Worm (Caenorhabditis elegans) whole organism, L1 larva: ENCODE results near the gene anp-1.

Experiments
- C34B4.2 ChIP-seq: sonication (generic microtip); optimal IDR thresholded peaks from 2 replicates; lab custom pipeline; 2017; ENCODE audit warnings: mild to moderate bottlenecking, missing genetic modification characterization, missing compliant biosample characterization
- aha-1 ChIP-seq: fragments of 150-350 bp; optimal IDR thresholded peaks from 2 replicates; lab custom pipeline; 2014; ENCODE audit warnings: missing biosample characterization, missing genetic modification characterization
- ama-1 ChIP-seq: fragments of 150-350 bp; optimal IDR thresholded peaks from 2 replicates; lab custom pipeline; 2014
- blmp-1 ChIP-seq: fragments of 150-350 bp; optimal IDR thresholded peaks from 2 replicates; lab custom pipeline; 2014; ENCODE audit warnings: missing biosample characterization, missing genetic modification characterization
- ceh-82 ChIP-seq, 3 experiments: fragments of 150-350 bp in 1 of 3; sonication (generic microtip) in 2 of 3; optimal IDR thresholded peaks; 2 replicates each; lab custom pipeline; 2014 to 2017; ENCODE audit warnings: missing biosample characterization in 3 of 3, missing genetic modification characterization in 3 of 3
- ceh-88 ChIP-seq: fragments of 200-800 bp; sonication (Bioruptor generic); IDR thresholded peaks from 2 replicates; pipeline ENCODE4 v1.3.6; 2022; ENCODE audit warnings: missing genetic modification characterization, missing compliant biosample characterization
- ceh-90 ChIP-seq: sonication (generic microtip); optimal IDR thresholded peaks from 2 replicates; lab custom pipeline; 2016; ENCODE audit warnings: missing genetic modification characterization, missing compliant biosample characterization
- ces-1 ChIP-seq: fragments of 150-350 bp; optimal IDR thresholded peaks from 2 replicates; lab custom pipeline; 2014; ENCODE audit warnings: missing biosample characterization, missing genetic modification reagents, missing genetic modification characterization
- dsc-1 ChIP-seq: sonication (generic microtip); optimal IDR thresholded peaks from 2 replicates; lab custom pipeline; 2016; ENCODE audit warnings: mild to moderate bottlenecking, missing genetic modification characterization, missing compliant biosample characterization
- egl-13 ChIP-seq: sonication (generic microtip); optimal IDR thresholded peaks from 2 replicates; lab custom pipeline; 2016; ENCODE audit warnings: missing genotype, missing genetic modification reagents, missing genetic modification characterization, missing compliant biosample characterization
- elt-3 ChIP-seq, 6 experiments: fragments of 150-350 bp in 1 of 6; sonication (generic microtip); optimal IDR thresholded peaks; 2 replicates each; lab custom pipeline; 2017 to 2018; ENCODE audit warnings: missing biosample characterization in 6 of 6, missing genetic modification characterization in 6 of 6, inconsistent platforms in 1 of 6
- ets-5 ChIP-seq: fragments of 200-800 bp; sonication (Bioruptor generic); IDR thresholded peaks from 2 replicates; pipeline ENCODE4 v1.3.6; 2022; ENCODE audit warnings: missing genetic modification characterization, missing compliant biosample characterization
- fkh-4 ChIP-seq: sonication (generic microtip); optimal IDR thresholded peaks from 2 replicates; lab custom pipeline; 2016; ENCODE audit warnings: missing compliant biosample characterization, missing genetic modification characterization, borderline replicate concordance
- fkh-8 ChIP-seq: sonication (generic microtip); optimal IDR thresholded peaks from 2 replicates; lab custom pipeline; 2016; ENCODE audit warnings: mild to moderate bottlenecking, missing genetic modification characterization, missing compliant biosample characterization
- fos-1 ChIP-seq: fragments of 150-350 bp; optimal IDR thresholded peaks from 2 replicates; lab custom pipeline; 2014; ENCODE audit warnings: missing biosample characterization, missing genetic modification characterization
- hlh-4 ChIP-seq: sonication (generic microtip); optimal IDR thresholded peaks from 2 replicates; lab custom pipeline; 2016; ENCODE audit warnings: mild to moderate bottlenecking, missing genetic modification characterization, missing compliant biosample characterization
- hpl-2 ChIP-seq: fragments of 150-350 bp; optimal IDR thresholded peaks from 2 replicates; lab custom pipeline; 2014; ENCODE audit warnings: missing biosample characterization, missing genetic modification reagents, missing genetic modification characterization
- jun-1 ChIP-seq: fragments of 150-350 bp; optimal IDR thresholded peaks from 2 replicates; lab custom pipeline; 2014; ENCODE audit warnings: missing biosample characterization, missing genetic modification reagents, missing genetic modification characterization
- lin-13 ChIP-seq: fragments of 150-350 bp; optimal IDR thresholded peaks from 2 replicates; lab custom pipeline; 2014; ENCODE audit warnings: missing biosample characterization, missing genetic modification reagents, missing genetic modification characterization
- lin-14 ChIP-seq: fragments of 200-800 bp; sonication (Bioruptor generic); optimal IDR thresholded peaks from 2 replicates; lab custom pipeline; 2018; ENCODE audit warnings: mild to moderate bottlenecking, missing genetic modification characterization, moderate library complexity, missing compliant biosample characterization
- lin-35 ChIP-seq, 2 experiments: fragments of 150-350 bp; optimal IDR thresholded peaks; 2 replicates each; lab custom pipeline; 2014; ENCODE audit warnings: missing biosample characterization in 2 of 2, missing genetic modification characterization in 2 of 2, missing genetic modification reagents in 2 of 2
- lsy-2 ChIP-seq, 2 experiments: fragments of 150-350 bp; optimal IDR thresholded peaks; 2 replicates each; lab custom pipeline; 2014; ENCODE audit warnings: missing biosample characterization in 2 of 2, missing genetic modification characterization in 2 of 2
- mab-9 ChIP-seq: fragments of 200-800 bp; sonication (Bioruptor generic); IDR thresholded peaks from 2 replicates; pipeline ENCODE4 v1.3.6; 2022; ENCODE audit warnings: missing genetic modification reagents, missing genetic modification characterization, missing compliant biosample characterization
- mdl-1 ChIP-seq, 2 experiments: fragments of 150-350 bp; optimal IDR thresholded peaks; 2 replicates each; lab custom pipeline; 2014 to 2017; ENCODE audit warnings: missing biosample characterization in 2 of 2, missing genetic modification characterization in 2 of 2, inconsistent platforms in 1 of 2
- mef-2 ChIP-seq: fragments of 150-350 bp; optimal IDR thresholded peaks from 2 replicates; lab custom pipeline; 2014; ENCODE audit warnings: missing biosample characterization, missing genetic modification characterization
- mep-1 ChIP-seq: fragments of 150-350 bp; optimal IDR thresholded peaks from 2 replicates; lab custom pipeline; 2014; ENCODE audit warnings: missing biosample characterization, missing genetic modification characterization
- nhr-12 ChIP-seq: sonication (generic microtip); optimal IDR thresholded peaks from 2 replicates; lab custom pipeline; 2017; ENCODE audit warnings: missing biosample characterization, missing genetic modification characterization
- nhr-20 ChIP-seq: sonication (generic microtip); optimal IDR thresholded peaks from 2 replicates; lab custom pipeline; 2016; ENCODE audit warnings: mild to moderate bottlenecking, missing genetic modification characterization, missing compliant biosample characterization
- nhr-47 ChIP-seq: sonication (generic microtip); optimal IDR thresholded peaks from 2 replicates; lab custom pipeline; 2016; ENCODE audit warnings: mild to moderate bottlenecking, missing genetic modification characterization, moderate library complexity, missing compliant biosample characterization
- nhr-71 ChIP-seq: sonication (generic microtip); optimal IDR thresholded peaks from 2 replicates; lab custom pipeline; 2016; ENCODE audit warnings: mild to moderate bottlenecking, missing genetic modification characterization, moderate library complexity, missing compliant biosample characterization
- nhr-77 ChIP-seq: fragments of 150-350 bp; optimal IDR thresholded peaks from 2 replicates; lab custom pipeline; 2014; ENCODE audit warnings: missing biosample characterization, missing genetic modification characterization
- nhr-84 ChIP-seq: sonication (generic microtip); optimal IDR thresholded peaks from 2 replicates; lab custom pipeline; 2017; ENCODE audit warnings: missing biosample characterization, missing genetic modification characterization
- nhr-85 ChIP-seq: sonication (generic microtip); peaks from one replicate; lab custom pipeline; 2016; ENCODE audit warnings: missing genetic modification characterization, inconsistent platforms, missing compliant biosample characterization
- pag-3 ChIP-seq: sonication (generic microtip); optimal IDR thresholded peaks from 2 replicates; lab custom pipeline; 2017; ENCODE audit warnings: missing genetic modification characterization, mild to moderate bottlenecking, missing compliant biosample characterization, antibody characterized with exemption, borderline replicate concordance; ENCODE audit not compliant: insufficient read depth
- pqm-1 ChIP-seq: sonication (generic microtip); optimal IDR thresholded peaks from 3 replicates; lab custom pipeline; 2017; ENCODE audit warnings: missing biosample characterization, missing genetic modification characterization
- tbx-2 ChIP-seq: sonication (generic microtip); optimal IDR thresholded peaks from 2 replicates; lab custom pipeline; 2016; ENCODE audit warnings: missing genetic modification characterization, missing compliant biosample characterization
- unc-130 ChIP-seq: fragments of 150-350 bp; optimal IDR thresholded peaks from 2 replicates; lab custom pipeline; 2017; ENCODE audit warnings: missing biosample characterization, missing genetic modification characterization, inconsistent platforms
- unc-30 ChIP-seq: sonication (generic microtip); optimal IDR thresholded peaks from 2 replicates; lab custom pipeline; 2017; ENCODE audit warnings: missing biosample characterization, missing genetic modification characterization
- vab-15 ChIP-seq: sonication (generic microtip); optimal IDR thresholded peaks from 2 replicates; lab custom pipeline; 2017; ENCODE audit warnings: missing genotype, mild to moderate bottlenecking, missing genetic modification characterization, missing compliant biosample characterization
- xbp-1 ChIP-seq: sonication (generic microtip); optimal IDR thresholded peaks from 2 replicates; lab custom pipeline; 2016; ENCODE audit warnings: missing genetic modification characterization, missing compliant biosample characterization
- zip-4 ChIP-seq: fragments of 200-800 bp; sonication (Bioruptor generic); optimal IDR thresholded peaks from 2 replicates; lab custom pipeline; 2018; ENCODE audit warnings: mild to moderate bottlenecking, missing genetic modification characterization, moderate library complexity, missing compliant biosample characterization

Gene anp-1

ce11 chrV:12869948-12870347 is 10.7 kb downstream of the anp-1 start, which contains the start of gene T07F10.3 (continued):
- TF ChIP-seq nhr-77 (tag; lab: Kevin White, UChicago): peak; percentile 46
- peak; percentile 42 for TF ChIP-seq ama-1 (lab: Kevin White, UChicago)
- TF ChIP-seq mef-2: no peak
- peak; percentile 91 for TF ChIP-seq mab-9
- peak; percentile 97 for TF ChIP-seq nhr-71 (tag; lab: Kevin White, UChicago)
- TF ChIP-seq unc-130 (tag; lab: Kevin White, UChicago): peak; percentile 87
- peak in 1 of 2 experiments; percentile 75 for TF ChIP-seq mdl-1 (tag; optimal IDR thresholded peaks at IDR 0.05; lab: Kevin White, UChicago)
- peak; percentile 100 for TF ChIP-seq ceh-90 (tag; lab: Kevin White, UChicago)
- peak; percentile 90 for TF ChIP-seq fkh-8
- TF ChIP-seq ceh-88 (GFP tag; lab: Robert Waterston, UW): peak; percentile 88
- TF ChIP-seq ets-5 (GFP tag; lab: Robert Waterston, UW): no peak
- TF ChIP-seq lin-35 (GFP tag; optimal IDR thresholded peaks at IDR 0.05; lab: Kevin White, UChicago): peak; percentile 98 to 99
- peak; percentile 90 for TF ChIP-seq zip-4 (GFP tag; lab: Kevin White, UChicago)
- no peak for TF ChIP-seq C34B4.2
- no peak for TF ChIP-seq hpl-2 (GFP tag; lab: Kevin White, UChicago)
- peak; percentile 80 for TF ChIP-seq lin-13 (GFP tag; lab: Kevin White, UChicago)
- peak; percentile 86 for TF ChIP-seq vab-15 (tag; lab: Kevin White, UChicago)
- TF ChIP-seq nhr-85 (tag; lab: Kevin White, UChicago): peak; percentile 99
- TF ChIP-seq dsc-1: peak; percentile 98
- peak; percentile 87 to 93 for TF ChIP-seq lsy-2 (tag; optimal IDR thresholded peaks at IDR 0.05; lab: Kevin White, UChicago)
- peak; percentile 73 for TF ChIP-seq jun-1
- TF ChIP-seq mep-1: peak; percentile 88
- peak; percentile 93 for TF ChIP-seq hlh-4
- peak; percentile 96 for TF ChIP-seq xbp-1
- TF ChIP-seq nhr-84 (tag; lab: Kevin White, UChicago): no peak
- peak; percentile 98 for TF ChIP-seq tbx-2 (tag; lab: Kevin White, UChicago)
- peak; percentile 67 for TF ChIP-seq fos-1 (tag; lab: Kevin White, UChicago)
- peak; percentile 76 for TF ChIP-seq blmp-1 (tag; lab: Kevin White, UChicago)
- no peak for TF ChIP-seq aha-1 (tag; lab: Kevin White, UChicago)
- TF ChIP-seq ces-1 (GFP tag; lab: Kevin White, UChicago): no peak
- TF ChIP-seq elt-3 (tag; optimal IDR thresholded peaks at IDR 0.05; lab: Kevin White, UChicago): peak in 2 of 6 experiments; percentile 60 to 69
- no peak for TF ChIP-seq pqm-1 (tag; lab: Kevin White, UChicago)
- peak; percentile 98 for TF ChIP-seq egl-13

ce11 chrV:12870740-12871139 is 11.5 kb downstream of the anp-1 start:
- TF ChIP-seq C34B4.2 (no peak), lin-14 (peak; percentile 38), mep-1 (no peak), unc-30 (tag; lab: Kevin White, UChicago) (no peak), nhr-20 (tag; lab: Kevin White, UChicago) (peak; percentile 15), pag-3 (tag; lab: Kevin White, UChicago) (no peak), nhr-77 (tag; lab: Kevin White, UChicago) (peak; percentile 60), hlh-4 (no peak), nhr-47 (tag; lab: Kevin White, UChicago) (no peak), tbx-2 (tag; lab: Kevin White, UChicago) (no peak), ceh-82 (tag; optimal IDR thresholded peaks at IDR 0.05; lab: Kevin White, UChicago) (no peak), pqm-1 (tag; lab: Kevin White, UChicago) (no peak), nhr-12 (tag; lab: Kevin White, UChicago) (no peak), fkh-4 (tag; lab: Kevin White, UChicago) (no peak), lin-13 (GFP tag; lab: Kevin White, UChicago) (no peak), hpl-2 (GFP tag; lab: Kevin White, UChicago) (no peak), lsy-2 (tag; optimal IDR thresholded peaks at IDR 0.05; lab: Kevin White, UChicago) (no peak)
